Worm (Caenorhabditis elegans) whole organism, dauer: ENCODE results near the gene pgl-1.

Experiments used
- unc-62 ChIP-seq: sonication (generic microtip); optimal IDR thresholded peaks from 2 replicates; lab custom pipeline; 2017; ENCODE audit warnings: missing biosample characterization, missing genetic modification reagents, missing genetic modification characterization

pgl-1 gene

DNA sequence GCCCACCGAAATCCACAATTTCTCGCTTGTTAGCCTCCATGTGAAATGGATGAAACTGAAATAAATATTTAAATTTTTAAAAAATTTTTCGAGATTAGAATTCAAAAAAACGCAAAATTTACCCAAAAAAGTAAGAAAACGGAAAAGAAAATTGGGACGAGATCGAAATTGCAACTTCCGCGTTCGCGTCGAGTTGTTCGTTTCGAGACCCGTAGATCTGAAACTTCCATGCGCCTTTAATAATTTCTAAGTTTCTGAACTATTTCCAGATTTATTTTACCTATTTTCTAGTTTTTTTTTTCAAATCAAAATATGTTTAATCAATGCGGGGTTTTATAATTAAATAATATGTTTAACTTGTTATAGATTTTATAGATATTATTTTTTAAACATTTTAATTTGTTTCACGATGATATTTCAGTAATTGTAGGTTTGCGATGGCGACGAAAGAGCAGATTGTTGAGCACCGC lies at the start of gene pgl-1, which contains the start of gene him-3:
TSS of gene pgl-1 (minus strand) at position 230 of the 470 bp plus-strand sequence.
TSS of gene him-3 (plus strand) at position 420 of the 470 bp plus-strand sequence.
- no peak for TF ChIP-seq unc-62 (GFP tag; lab: Kevin White, UChicago)

DNA sequence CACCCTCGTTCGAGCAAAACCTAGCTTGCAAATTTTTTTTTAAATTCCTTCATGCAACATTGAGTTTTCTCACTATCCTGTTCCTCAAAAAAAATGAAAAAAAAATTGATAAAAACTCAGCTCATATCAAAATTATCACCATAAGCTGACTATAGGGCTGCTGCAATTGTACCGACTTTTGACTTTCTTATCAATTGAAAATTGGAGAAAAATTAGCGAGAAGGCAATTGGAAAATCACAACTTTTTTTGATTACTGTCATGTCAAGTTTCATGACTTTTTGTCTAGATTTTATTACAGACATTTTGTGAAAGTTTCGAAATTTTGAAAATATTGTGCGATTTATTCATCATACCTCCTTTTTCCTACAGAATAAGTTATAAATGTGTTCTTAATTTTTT lies 48.7 kb upstream of the pgl-1 start:
- TF ChIP-seq unc-62 (GFP tag; lab: Kevin White, UChicago) = no peak

ce11 chrIV:7024829-7025228 lies 47.7 kb upstream of the pgl-1 start:
- no peak for TF ChIP-seq unc-62 (GFP tag; lab: Kevin White, UChicago)

DNA sequence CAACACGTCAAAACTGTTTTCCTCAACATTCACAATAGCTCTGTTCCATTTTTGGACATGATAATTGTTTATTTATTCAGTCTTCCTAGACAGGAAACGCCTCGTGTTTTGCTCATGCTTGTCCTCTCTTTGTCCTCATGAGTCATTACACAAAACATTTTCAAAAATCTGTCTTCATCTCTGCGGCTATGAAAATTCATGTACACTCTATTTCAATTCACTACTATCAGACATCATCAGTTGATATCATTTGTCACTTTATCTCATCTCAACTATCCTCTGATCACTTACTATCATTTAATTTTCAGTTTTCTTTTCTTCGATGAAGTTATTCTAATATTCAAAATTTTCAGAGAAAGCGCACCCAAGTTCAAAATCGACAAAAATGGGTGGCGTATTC lies 46.7 kb upstream of the pgl-1 start, which contains the start of gene adah-1:
TSS of gene adah-1 (plus strand) at position 354 of the 400 bp plus-strand sequence.
- no peak for TF ChIP-seq unc-62 (GFP tag; lab: Kevin White, UChicago)

DNA sequence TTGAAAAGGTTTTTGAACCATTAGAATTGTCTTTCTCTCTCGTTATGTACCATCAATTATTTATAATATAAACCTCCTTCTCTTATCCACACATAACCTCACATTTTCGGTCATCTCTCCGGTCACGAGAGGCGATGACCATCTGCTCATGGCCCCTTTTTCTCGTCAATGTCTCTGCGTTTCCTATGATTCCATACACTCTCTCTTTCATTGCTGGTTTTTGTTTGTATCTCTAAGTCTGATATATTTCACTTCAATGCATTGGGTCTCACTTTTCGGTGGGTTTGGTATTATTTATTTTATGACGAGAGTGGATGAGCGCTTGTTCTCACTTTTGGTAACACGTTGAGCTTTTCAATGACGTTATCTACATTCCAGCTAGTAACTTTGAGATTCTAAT lies 45.9 kb upstream of the pgl-1 start:
- no peak for TF ChIP-seq unc-62 (GFP tag; lab: Kevin White, UChicago)

DNA sequence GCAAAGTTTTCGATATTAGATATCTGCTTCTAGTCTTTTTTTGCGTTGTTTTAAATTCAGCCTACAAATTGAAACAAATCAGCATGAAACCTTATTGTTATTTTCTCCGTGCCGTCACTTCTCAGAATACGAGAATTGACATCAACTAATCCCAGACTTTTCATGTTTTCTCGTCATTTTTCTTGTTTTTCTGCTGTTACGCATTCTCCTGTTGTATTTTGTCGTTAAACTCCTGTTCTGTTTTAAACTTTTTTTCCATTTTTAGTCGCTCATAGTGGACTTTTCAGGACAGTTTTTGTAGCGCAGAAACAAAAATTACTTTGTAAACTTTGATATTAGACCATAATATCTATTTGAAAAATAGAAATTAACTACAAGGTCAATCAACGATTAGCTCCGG lies 45.1 kb upstream of the pgl-1 start:
- no peak for TF ChIP-seq unc-62 (GFP tag; lab: Kevin White, UChicago)

DNA sequence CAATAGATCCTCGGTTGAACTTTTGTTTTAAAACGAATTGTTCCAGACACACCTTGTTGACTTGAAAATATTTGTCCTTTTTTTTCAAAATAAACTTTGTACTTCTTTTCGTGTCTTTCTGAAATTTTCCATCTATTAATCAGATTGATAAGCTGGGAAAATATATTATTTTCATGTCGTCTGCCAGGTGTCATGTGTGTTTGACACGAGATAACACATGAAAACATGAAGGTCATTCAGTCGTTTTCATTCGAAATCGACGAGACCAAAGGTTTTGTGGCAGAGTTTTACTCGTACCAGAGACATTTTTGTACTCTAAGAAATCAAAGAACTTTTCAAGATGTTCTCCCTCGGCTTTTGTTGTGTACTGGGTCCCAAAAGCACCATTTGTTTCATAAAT lies 43.5 kb upstream of the pgl-1 start:
- no peak for TF ChIP-seq unc-62 (GFP tag; lab: Kevin White, UChicago)

DNA sequence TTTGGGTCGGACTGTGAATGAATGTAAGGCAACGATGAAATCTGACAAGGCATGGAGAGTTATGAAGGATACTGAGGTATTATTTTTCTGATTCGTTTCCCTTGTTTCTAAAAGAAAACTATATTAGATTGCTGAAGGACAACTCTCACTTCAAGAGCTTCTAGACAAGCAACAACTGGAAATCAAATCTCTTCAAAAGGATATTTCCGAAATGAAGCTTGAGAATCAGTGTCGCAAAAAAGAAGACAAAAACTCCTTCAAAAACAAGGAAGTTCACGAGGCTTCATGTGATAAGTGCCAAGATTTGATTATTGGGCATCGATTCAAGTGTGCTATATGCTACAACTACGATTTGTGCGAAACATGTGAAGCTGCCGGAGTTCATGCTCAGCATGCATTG lies 41.5 kb upstream of the pgl-1 start:
- no peak for TF ChIP-seq unc-62 (GFP tag; lab: Kevin White, UChicago)

DNA sequence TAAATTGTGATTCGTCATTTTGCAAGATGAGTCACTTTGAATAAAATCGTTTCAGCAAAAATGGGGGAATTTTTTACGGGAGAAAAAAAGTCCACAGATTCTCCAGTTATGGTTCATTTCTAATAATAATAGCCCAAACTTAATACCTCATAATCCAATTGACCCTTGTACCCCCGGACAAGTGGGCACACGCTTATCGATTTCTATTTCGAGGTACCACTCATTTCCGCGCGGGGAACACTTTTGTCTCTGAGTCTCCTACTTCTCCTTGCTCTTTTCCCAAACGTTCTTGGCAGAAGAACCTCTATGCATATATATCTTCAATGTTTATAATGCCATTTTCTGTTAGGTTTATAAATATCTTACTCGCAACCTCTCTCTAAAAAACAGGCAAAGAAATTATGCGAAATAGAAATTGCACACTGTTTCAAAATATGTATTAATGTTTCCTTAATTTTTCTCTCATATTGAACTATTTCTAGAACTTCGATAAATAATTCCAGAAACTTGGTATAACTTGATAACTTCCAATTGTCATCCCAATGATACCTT lies 40.1 kb upstream of the pgl-1 start, which contains the start of gene gldi-4:
TSS of gene gldi-4 (plus strand) at position 502 of the 552 bp plus-strand sequence.
- no peak for TF ChIP-seq unc-62 (GFP tag; lab: Kevin White, UChicago)

DNA sequence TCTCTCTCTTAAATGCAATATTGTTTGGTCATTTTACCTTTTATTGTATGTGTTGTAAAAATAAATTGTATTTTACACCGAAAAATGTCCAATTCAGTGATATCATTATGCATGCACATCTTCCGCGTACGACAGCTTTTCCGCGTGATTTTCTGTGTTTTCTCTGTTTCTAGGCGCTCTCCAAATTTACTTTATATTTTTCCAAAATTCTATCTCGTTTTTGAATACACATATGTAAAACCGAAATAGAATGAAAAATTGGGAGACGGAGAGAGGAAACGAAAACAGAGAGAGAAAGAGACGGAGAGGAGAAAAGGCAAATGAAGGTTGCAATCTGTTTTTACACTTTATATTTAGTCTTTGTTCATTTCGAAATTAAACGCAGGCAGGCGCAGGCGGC lies 39.4 kb upstream of the pgl-1 start:
- TF ChIP-seq unc-62 (GFP tag; lab: Kevin White, UChicago) = no peak

- no peak for TF ChIP-seq unc-62 (GFP tag; lab: Kevin White, UChicago)
Measured at ce11 chrIV:7012731-7013445, 35.8 kb upstream of the pgl-1 start.

- no peak for TF ChIP-seq unc-62 (GFP tag; lab: Kevin White, UChicago)
Measured at ce11 chrIV:7012214-7012613, 35.1 kb upstream of the pgl-1 start.

DNA sequence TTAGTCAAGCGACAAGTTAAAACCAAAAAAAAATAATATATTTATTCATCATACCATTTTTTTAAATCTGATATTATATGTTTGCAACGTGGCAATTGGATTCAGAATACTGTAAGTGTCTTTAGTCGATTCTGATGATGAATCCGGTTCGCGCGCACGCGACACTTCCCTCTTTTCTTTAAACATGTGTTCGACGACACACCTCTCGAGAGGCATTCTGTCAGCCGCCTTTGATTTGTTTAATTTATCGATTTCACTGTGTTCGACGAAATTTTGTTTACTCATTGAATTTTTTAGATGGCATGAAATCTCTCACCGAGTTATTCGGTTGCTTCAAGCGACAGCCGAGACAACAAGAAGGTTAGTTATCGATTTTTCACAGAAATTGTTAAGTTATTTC lies 34.6 kb upstream of the pgl-1 start, which contains the start of gene trxr-1:
TSS of gene trxr-1 (plus strand) at position 227 of the 400 bp plus-strand sequence.
- TF ChIP-seq unc-62 (GFP tag; lab: Kevin White, UChicago) = no peak

ce11 chrIV:7010835-7011234 lies 33.7 kb upstream of the pgl-1 start, which contains the start of gene C25A8.1:
C25A8.1 (plus strand) TSS chrIV:7011135.
- no peak for TF ChIP-seq unc-62 (GFP tag; lab: Kevin White, UChicago)

ce11 chrIV:7010195-7010594 lies 33.1 kb upstream of the pgl-1 start:
- TF ChIP-seq unc-62 (GFP tag; lab: Kevin White, UChicago) = no peak

DNA sequence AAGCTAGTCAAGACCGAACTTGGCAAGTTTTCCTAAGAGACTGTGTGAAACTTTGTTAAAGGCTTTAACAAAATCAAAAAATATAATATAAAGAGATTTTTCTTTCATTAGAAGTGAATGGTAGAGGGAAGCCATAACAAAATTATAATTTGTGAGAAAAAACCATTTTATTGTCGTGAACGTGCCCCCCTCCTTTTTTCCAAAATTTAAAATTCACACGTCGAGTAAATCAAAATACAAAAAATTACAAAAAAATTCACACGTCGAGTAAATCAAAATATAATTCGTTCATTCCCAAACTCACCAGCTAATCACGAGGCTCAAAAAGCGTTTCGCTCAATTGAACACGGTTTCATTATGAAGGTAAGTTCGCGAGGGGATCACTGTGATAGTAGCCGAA lies 32.4 kb upstream of the pgl-1 start, which contains the start of gene C25A8.2:
TSS of gene C25A8.2 (plus strand) at position 301 of the 400 bp plus-strand sequence.
- no peak for TF ChIP-seq unc-62 (GFP tag; lab: Kevin White, UChicago)
